Worm (Caenorhabditis elegans): ENCODE data around the gene F21D5.9.

DNA sequence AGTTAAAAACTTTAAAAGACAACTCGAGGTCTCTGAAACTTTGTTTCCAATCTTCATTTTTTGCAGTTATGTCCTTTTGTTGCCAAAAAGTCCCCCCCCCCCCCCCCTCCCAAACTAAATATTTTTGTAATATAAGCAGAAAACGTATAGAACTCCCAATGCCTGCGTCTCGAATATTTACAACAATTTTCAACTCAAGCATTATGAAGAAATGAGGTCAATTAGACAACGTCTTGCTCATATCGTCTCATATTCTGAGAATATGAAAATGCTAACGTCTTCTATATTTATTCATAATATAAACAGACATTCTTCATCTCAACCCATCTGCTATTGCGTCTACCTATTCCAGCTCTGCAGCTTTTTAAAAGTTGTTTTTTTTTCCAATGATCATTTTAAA lies 5.7 kb upstream of the F21D5.9 start, which contains the start of gene H23L24.1:
- TF ChIP-seq ceh-48 (tag; optimal IDR thresholded peaks at IDR 0.05) = no peak
- no peak for TF ChIP-seq pat-9 (tag; optimal IDR thresholded peaks at IDR 0.05)
- TF ChIP-seq dmd-4 (tag; optimal IDR thresholded peaks at IDR 0.05; ENCODE audit: borderline replicate concordance) = no peak
